Fruit fly (Drosophila melanogaster) whole organism, embryonic: ENCODE data around the gene CG43116.

Experiments used
- Awh ChIP-seq: fragments of 200-800 bp; sonication (Bioruptor generic); IDR thresholded peaks from 2 replicates; pipeline ENCODE4, ENCODE4 v1.3.6; 2022; ENCODE audit warnings: missing biosample characterization, missing genetic modification characterization
- CG10654 ChIP-seq: fragments of 200-800 bp; sonication (Bioruptor generic); optimal IDR thresholded peaks from 2 replicates; lab custom pipeline; 2016; ENCODE audit warnings: missing biosample characterization, missing genetic modification characterization

DNA sequence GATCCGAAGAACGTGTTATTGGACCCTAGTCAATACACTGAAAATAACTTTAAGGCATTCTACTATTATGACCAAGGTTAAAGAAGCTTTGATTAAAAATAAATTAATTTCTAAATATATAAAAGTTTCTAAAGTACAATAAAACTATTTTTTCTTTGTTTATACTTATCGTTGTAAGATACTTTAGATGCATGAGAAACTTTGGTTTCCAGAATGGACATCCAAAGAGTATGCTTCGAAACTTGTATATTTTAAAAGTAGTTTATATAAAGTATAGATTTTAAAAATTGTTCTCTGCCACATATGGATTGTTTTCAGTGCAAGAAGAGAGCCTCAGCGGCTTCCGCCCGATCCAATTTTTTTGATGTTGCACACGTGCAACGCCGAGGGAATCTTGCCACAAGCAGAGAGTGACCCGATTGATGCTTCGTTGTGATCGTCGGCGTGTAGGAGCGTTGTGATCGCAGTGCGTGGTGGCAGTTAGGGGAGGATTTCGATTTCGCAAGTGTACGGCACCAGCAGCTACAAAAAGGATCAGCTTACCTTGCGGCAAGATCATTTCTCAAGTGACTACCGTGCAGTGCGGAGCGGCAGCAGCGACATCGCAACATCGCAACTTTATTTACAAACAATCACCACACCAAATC lies 395 bp upstream of the CG43116 start:
- TF ChIP-seq CG10654 (GFP tag; lab: Kevin White, UChicago), result peak; percentile 55
- TF ChIP-seq Awh (GFP tag; lab: Robert Waterston, UW), result no peak
